Worm (Caenorhabditis elegans) whole organism, midembryonic: ENCODE measurements around the gene B0285.6.

Experiments used
- flt-1 ChIP-seq: fragments of 200-800 bp; sonication (Bioruptor generic); IDR thresholded peaks from 2 replicates; pipeline ENCODE4 v1.3.6; 2022; ENCODE audit warnings: missing genetic modification characterization, missing compliant biosample characterization
- klf-2 ChIP-seq: fragments of 200-800 bp; sonication (Bioruptor generic); conservative IDR thresholded peaks from 2 replicates; pipeline ENCODE4 v1.3.6; 2022; ENCODE audit warnings: missing genetic modification reagents, missing genetic modification characterization, missing compliant biosample characterization

DNA sequence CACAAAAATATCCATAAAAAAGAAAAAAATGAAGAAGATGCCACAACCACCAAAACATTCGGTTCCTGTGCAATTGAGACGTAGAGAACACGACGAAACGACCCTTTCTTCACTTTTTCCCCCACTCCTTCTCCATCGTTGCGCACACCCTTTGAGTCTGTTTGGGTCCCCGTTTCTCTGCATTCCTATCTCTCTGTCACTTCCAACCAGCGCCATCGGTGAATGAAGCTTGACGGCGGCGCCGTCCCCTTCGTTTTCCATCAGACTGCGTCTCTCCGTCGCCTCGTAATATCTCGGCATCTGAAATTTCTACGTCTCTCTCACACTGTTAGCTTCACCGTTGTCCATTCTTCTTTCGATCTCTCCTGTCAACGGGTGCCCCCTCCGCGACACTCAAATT lies 14.3 kb upstream of the B0285.6 start:
- no peak for TF ChIP-seq flt-1 (GFP tag; lab: Robert Waterston, UW)
- TF ChIP-seq klf-2: no peak
